Fruit fly (Drosophila melanogaster) whole organism, prepupa: ENCODE results near the gene pros.

Source experiments
- CG10669 ChIP-seq: fragments of 200-800 bp; sonication (Bioruptor generic); optimal IDR thresholded peaks from 3 replicates; lab custom pipeline; 2018; ENCODE audit warnings: missing biosample characterization, mild to moderate bottlenecking, missing genetic modification characterization, moderate library complexity
- CG34406 ChIP-seq: fragments of 200-800 bp; sonication (Bioruptor generic); optimal IDR thresholded peaks from 3 replicates; lab custom pipeline; 2016; ENCODE audit warnings: missing biosample characterization, missing genetic modification characterization
- CG4318 ChIP-seq: fragments of 200-800 bp; sonication (Bioruptor generic); optimal IDR thresholded peaks from 3 replicates; lab custom pipeline; 2017; ENCODE audit warnings: missing biosample characterization, mild to moderate bottlenecking, missing genetic modification characterization
- CG6163 ChIP-seq: fragments of 200-800 bp; sonication (Bioruptor generic); IDR thresholded peaks from 3 replicates; pipeline ENCODE4 v1.3.6; 2022; ENCODE audit warnings: missing biosample characterization, missing genetic modification characterization
- CG7368 ChIP-seq: fragments of 200-800 bp; sonication (Bioruptor generic); optimal IDR thresholded peaks from 3 replicates; lab custom pipeline; 2016; ENCODE audit warnings: missing biosample characterization, missing genetic modification characterization
- CG8319 ChIP-seq: fragments of 200-800 bp; sonication (Bioruptor generic); optimal IDR thresholded peaks from 3 replicates; lab custom pipeline; 2016; ENCODE audit warnings: missing biosample characterization, missing genetic modification characterization
- Eip93F ChIP-seq: fragments of 200-800 bp; sonication (Bioruptor generic); optimal IDR thresholded peaks from 2 replicates; lab custom pipeline; 2016; ENCODE audit warnings: missing biosample characterization, mild to moderate bottlenecking, missing genetic modification characterization
- Hr38 ChIP-seq: sonication (Bioruptor generic); optimal IDR thresholded peaks from 2 replicates; lab custom pipeline; 2016; ENCODE audit warnings: missing biosample characterization, missing genetic modification characterization
- OdsH ChIP-seq: fragments of 200-800 bp; sonication (Bioruptor generic); optimal IDR thresholded peaks from 3 replicates; lab custom pipeline; 2016; ENCODE audit warnings: missing biosample characterization, missing genetic modification characterization
- Sox102F ChIP-seq: fragments of 200-800 bp; sonication (Bioruptor generic); optimal IDR thresholded peaks from 2 replicates; lab custom pipeline; 2016; ENCODE audit warnings: missing biosample characterization, mild to moderate bottlenecking, missing genetic modification characterization
- dsx ChIP-seq: fragments of 200-800 bp; optimal IDR thresholded peaks from 3 replicates; lab custom pipeline; 2019; ENCODE audit warnings: missing biosample characterization, mild to moderate bottlenecking, missing genetic modification characterization, moderate library complexity; ENCODE audit not compliant: poor library complexity, severe bottlenecking
- fd85E ChIP-seq: fragments of 200-800 bp; sonication (Bioruptor generic); optimal IDR thresholded peaks from 3 replicates; lab custom pipeline; 2016; ENCODE audit warnings: missing biosample characterization, missing genetic modification characterization
- topi ChIP-seq: fragments of 200-800 bp; sonication (Bioruptor generic); optimal IDR thresholded peaks from 3 replicates; lab custom pipeline; 2016; ENCODE audit warnings: missing biosample characterization, missing genetic modification characterization

DNA sequence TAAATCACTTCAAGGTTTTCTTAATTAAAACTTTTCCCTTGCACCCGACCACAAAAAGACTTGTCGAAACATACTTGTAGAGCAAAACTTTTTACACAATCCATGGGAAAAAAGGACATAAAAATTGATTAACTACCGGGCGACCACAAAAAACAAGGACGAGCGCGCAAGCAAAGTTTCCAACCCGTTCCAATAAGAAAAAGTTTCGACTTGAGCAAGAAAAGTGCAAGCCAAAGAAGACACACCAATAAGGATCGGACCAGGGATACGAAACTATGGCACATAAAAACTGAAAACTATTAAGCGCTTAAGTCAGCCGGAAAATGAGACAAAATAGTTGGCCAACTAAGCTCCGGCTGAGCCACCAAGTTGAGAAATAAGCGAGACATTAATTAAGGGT, 15.7 kb downstream of the pros start:
- TF ChIP-seq CG7368: no peak
- TF ChIP-seq fd85E (GFP tag; lab: Kevin White, UChicago): no peak
- no peak for TF ChIP-seq Eip93F
- TF ChIP-seq topi (GFP tag; lab: Kevin White, UChicago): no peak
- TF ChIP-seq OdsH: no peak
- no peak for TF ChIP-seq CG4318 (GFP tag; lab: Kevin White, UChicago)
- TF ChIP-seq Sox102F (GFP tag; lab: Kevin White, UChicago): no peak
- TF ChIP-seq CG8319 (GFP tag; lab: Kevin White, UChicago): no peak
- TF ChIP-seq CG10669 (GFP tag; lab: Kevin White, UChicago): no peak
- no peak for TF ChIP-seq Hr38
- TF ChIP-seq CG34406 (GFP tag; lab: Kevin White, UChicago): no peak
- TF ChIP-seq dsx (GFP tag; lab: Kevin White, UChicago): no peak
- TF ChIP-seq CG6163 (GFP tag; lab: Robert Waterston, UW): no peak
